Worm (Caenorhabditis elegans) whole organism, L4/young adult: ENCODE data around the gene nhr-242.

Experiments used
- W03F9.2 ChIP-seq: fragments of 150-350 bp; optimal IDR thresholded peaks from 2 replicates; lab custom pipeline; 2014; ENCODE audit warnings: missing biosample characterization, missing genetic modification characterization
- dao-5 ChIP-seq: sonication (generic microtip); optimal IDR thresholded peaks from 2 replicates; lab custom pipeline; 2016; ENCODE audit warnings: missing genotype, missing genetic modification characterization, moderate library complexity, missing compliant biosample characterization
- him-1 ChIP-seq: sonication (generic microtip); optimal IDR thresholded peaks from 2 replicates; lab custom pipeline; 2016; ENCODE audit warnings: missing genotype, missing genetic modification reagents, missing genetic modification characterization, missing compliant biosample characterization

- TF ChIP-seq him-1 (tag; lab: Kevin White, UChicago): no peak
- no peak for TF ChIP-seq dao-5 (tag; lab: Kevin White, UChicago)
- TF ChIP-seq W03F9.2 (tag; lab: Kevin White, UChicago): no peak
Measured at ce11 chrIV:2537741-2538140, 43.6 kb downstream of the nhr-242 start.
